Worm (Caenorhabditis elegans): ENCODE data around the gene W04E12.3.
A peak's percentile ranks its signal among the peaks of the same experiment; 100 is the strongest.

The W04E12.3 gene

DNA sequence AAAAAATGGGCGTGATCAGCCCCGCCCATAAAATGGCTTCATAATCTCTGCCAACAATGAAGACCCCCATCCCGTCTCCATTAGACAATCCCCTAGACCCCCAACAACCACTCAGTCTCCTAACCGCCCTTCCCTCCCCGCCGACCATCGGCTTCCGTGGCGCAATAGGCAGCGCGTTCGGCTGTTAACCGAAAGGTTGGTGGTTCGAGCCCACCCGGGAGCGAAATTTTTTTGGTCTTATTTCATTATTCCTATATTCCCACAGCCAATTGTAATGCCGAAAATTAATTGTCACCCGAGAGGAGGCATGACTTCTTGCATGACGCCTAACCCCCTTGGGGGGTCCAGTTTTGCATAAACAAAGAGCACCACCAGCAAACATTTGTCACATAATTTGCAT lies 18.9 kb upstream of the W04E12.3 start:
- TF ChIP-seq dmd-9 (GFP tag; IDR thresholded peaks at IDR 0.05) (0 out of 2 replicates have a peak, but pooled peaks have one; percentile 42), vab-7 (GFP tag; IDR thresholded peaks at IDR 0.05) (0 out of 2 replicates have a peak, but pooled peaks have one; percentile 44), aha-1 (tag) (peak; percentile 43), lin-38 (GFP tag; IDR thresholded peaks at IDR 0.05) (peak; percentile 47), unc-39 (tag; optimal IDR thresholded peaks at IDR 0.05) (no peak), skn-1 (tag; optimal IDR thresholded peaks at IDR 0.05) (no peak), php-3 (GFP tag; IDR thresholded peaks at IDR 0.05) (no peak), F10B5.3 (tag; optimal IDR thresholded peaks at IDR 0.05) (no peak), tra-1 (GFP tag; IDR thresholded peaks at IDR 0.05) (peak; percentile 43; the same call in 1 of the 2 replicates), lim-7 (GFP tag; IDR thresholded peaks at IDR 0.05) (peak; percentile 73), lin-1 (GFP tag; IDR thresholded peaks at IDR 0.05) (0 out of 2 replicates have a peak, but pooled peaks have one; percentile 20), attf-4 (tag; optimal IDR thresholded peaks at IDR 0.05) (no peak), mxl-2 (GFP tag; conservative IDR thresholded peaks at IDR 0.05) (no peak), dmd-6 (GFP tag; IDR thresholded peaks at IDR 0.05) (peak; percentile 52), zfp-3 (GFP tag; conservative IDR thresholded peaks at IDR 0.05) (no peak), daf-16 (GFP tag; optimal IDR thresholded peaks at IDR 0.05) (peak in 1 of 2 experiments; percentile 9), daf-16 (tag; optimal IDR thresholded peaks at IDR 0.05) (no peak), mdl-1 (tag; optimal IDR thresholded peaks at IDR 0.05) (no peak), nhr-111 (GFP tag; optimal IDR thresholded peaks at IDR 0.05) (no peak), lin-29 (GFP tag; IDR thresholded peaks at IDR 0.05) (0 out of 2 replicates have a peak, but pooled peaks have one; percentile 31), pha-4 (GFP tag; IDR thresholded peaks at IDR 0.05) (peak; percentile 45; the same call in 1 of the 2 replicates), pha-4 (tag; optimal IDR thresholded peaks at IDR 0.05) (no peak), nhr-6 (tag; optimal IDR thresholded peaks at IDR 0.05) (peak; percentile 1), snpc-4 (tag; optimal IDR thresholded peaks at IDR 0.05) (no peak), nhr-48 (tag; optimal IDR thresholded peaks at IDR 0.05) (no peak), ceh-32 (tag; optimal IDR thresholded peaks at IDR 0.05; ENCODE audit: poor library complexity) (no peak), unc-62 (GFP tag; optimal IDR thresholded peaks at IDR 0.05 in 1 of 2) (peak in 1 of 2 experiments; percentile 83), unc-62 (tag; optimal IDR thresholded peaks at IDR 0.05) (no peak), T26A8.4 (GFP tag; IDR thresholded peaks at IDR 0.05) (no peak), hmg-1.1 (GFP tag; IDR thresholded peaks at IDR 0.05) (peak; percentile 67), F26F4.8 (GFP tag; conservative IDR thresholded peaks at IDR 0.05) (0 out of 2 replicates have a peak, but pooled peaks have one; percentile 39), saeg-2 (GFP tag; IDR thresholded peaks at IDR 0.05) (0 out of 2 replicates have a peak, but pooled peaks have one; percentile 56), pqm-1 (tag; optimal IDR thresholded peaks at IDR 0.05) (no peak), Y5F2A.4 (GFP tag; optimal IDR thresholded peaks at IDR 0.05) (peak; percentile 35), ctbp-1 (GFP tag; IDR thresholded peaks at IDR 0.05) (peak; percentile 16; the same call in 1 of the 2 replicates), nhr-42 (GFP tag; IDR thresholded peaks at IDR 0.05) (0 out of 2 replicates have a peak, but pooled peaks have one; percentile 51), set-16 (GFP tag; IDR thresholded peaks at IDR 0.05) (peak; percentile 64), egl-43 (GFP tag; IDR thresholded peaks at IDR 0.05) (peak; percentile 87), F44E2.7 (GFP tag; IDR thresholded peaks at IDR 0.05) (0 out of 2 replicates have a peak, but pooled peaks have one; percentile 40), fos-1 (tag; optimal IDR thresholded peaks at IDR 0.05) (no peak), D1046.2 (GFP tag; IDR thresholded peaks at IDR 0.05) (peak; percentile 69; the same call in 1 of the 2 replicates), duxl-1 (tag; optimal IDR thresholded peaks at IDR 0.05; ENCODE audit: poor library complexity) (no peak), hlh-11 (tag; optimal IDR thresholded peaks at IDR 0.05) (peak; percentile 27), snpc-1.2 (GFP tag; IDR thresholded peaks at IDR 0.05) (0 out of 2 replicates have a peak, but pooled peaks have one; percentile 39)
